Fruit fly (Drosophila melanogaster): ENCODE data around the gene CG31323.

The CG31323 gene

dm6 chr3R:26191105-26191504 lies 20.5 kb downstream of the CG31323 start, which contains the start of gene CG34129:
Gene CG34129 (minus strand): TSS chr3R:26191205.
- TF ChIP-seq CG13624 (GFP tag; optimal IDR thresholded peaks at IDR 0.05): no peak
- no peak for TF ChIP-seq CG4854 (GFP tag; optimal IDR thresholded peaks at IDR 0.05)
- TF ChIP-seq CG11723 (GFP tag; optimal IDR thresholded peaks at IDR 0.05): no peak
- TF ChIP-seq CG4404 (GFP tag; IDR thresholded peaks at IDR 0.05): no peak
- TF ChIP-seq so (GFP tag; IDR thresholded peaks at IDR 0.05): no peak
- no peak for TF ChIP-seq D19A (tag; optimal IDR thresholded peaks at IDR 0.05)
- no peak for TF ChIP-seq psq (GFP tag; optimal IDR thresholded peaks at IDR 0.05)

dm6 chr3R:26192270-26192669 lies 21.6 kb downstream of the CG31323 start:
- peak in 1 of 2 experiments; percentile 26 for TF ChIP-seq Pdp1 (GFP tag; optimal IDR thresholded peaks at IDR 0.05)
- TF ChIP-seq Nf-YC (tag; optimal IDR thresholded peaks at IDR 0.05): no peak

- TF ChIP-seq D (optimal IDR thresholded peaks at IDR 0.05) (no peak), D (GFP tag; optimal IDR thresholded peaks at IDR 0.05) (no peak), Med (GFP tag) (peak; percentile 76), CG6683 (GFP tag; optimal IDR thresholded peaks at IDR 0.05) (no peak), crol (GFP tag; IDR thresholded peaks at IDR 0.05) (peak; percentile 42), Mes4 (GFP tag; optimal IDR thresholded peaks at IDR 0.05) (no peak), Max (GFP tag; optimal IDR thresholded peaks at IDR 0.05) (no peak), Drgx (GFP tag; IDR thresholded peaks at IDR 0.05) (no peak), sd (tag; optimal IDR thresholded peaks at IDR 0.05) (no peak), E2f1 (GFP tag; IDR thresholded peaks at IDR 0.05) (no peak), CG16779 (GFP tag; IDR thresholded peaks at IDR 0.05) (no peak), ato (GFP tag; IDR thresholded peaks at IDR 0.05; ENCODE audit: partially characterized antibody) (no peak), CG5180 (GFP tag; optimal IDR thresholded peaks at IDR 0.05) (peak; percentile 95), CG8290 (GFP tag; optimal IDR thresholded peaks at IDR 0.05) (no peak), CG8290 (tag; optimal IDR thresholded peaks at IDR 0.05) (peak in 1 of 2 experiments; percentile 39), sob (GFP tag; IDR thresholded peaks at IDR 0.05) (no peak), C15 (GFP tag; IDR thresholded peaks at IDR 0.05) (no peak), ham (GFP tag; IDR thresholded peaks at IDR 0.05) (no peak), CG32772 (GFP tag; IDR thresholded peaks at IDR 0.05) (no peak), GATAe (GFP tag; conservative IDR thresholded peaks at IDR 0.05) (no peak), Deaf1 (tag; optimal IDR thresholded peaks at IDR 0.05) (peak; percentile 95), CG9609 (GFP tag; optimal IDR thresholded peaks at IDR 0.05) (no peak), CG13894 (tag; optimal IDR thresholded peaks at IDR 0.05) (peak; percentile 84)
Observed at dm6 chr3R:26194933-26195452, 24.3 kb downstream of the CG31323 start.

dm6 chr3R:26212935-26213334 lies 42.3 kb downstream of the CG31323 start:
- TF ChIP-seq sisA (GFP tag; IDR thresholded peaks at IDR 0.05): no peak
- TF ChIP-seq CG42726 (GFP tag; IDR thresholded peaks at IDR 0.05; ENCODE audit: partially characterized antibody): no peak
- no peak for TF ChIP-seq Nf-YB (GFP tag; optimal IDR thresholded peaks at IDR 0.05)
- TF ChIP-seq CG15011 (GFP tag; optimal IDR thresholded peaks at IDR 0.05): no peak
- TF ChIP-seq D (optimal IDR thresholded peaks at IDR 0.05): no peak
- TF ChIP-seq D (GFP tag; optimal IDR thresholded peaks at IDR 0.05): no peak
- no peak for TF ChIP-seq CG15514 (GFP tag; optimal IDR thresholded peaks at IDR 0.05)
- TF ChIP-seq shn (GFP tag; optimal IDR thresholded peaks at IDR 0.05): no peak
- TF ChIP-seq sd (tag; optimal IDR thresholded peaks at IDR 0.05): peak; percentile 36
- no peak for TF ChIP-seq Antp (GFP tag; optimal IDR thresholded peaks at IDR 0.05)
- no peak for TF ChIP-seq CG12155 (GFP tag; optimal IDR thresholded peaks at IDR 0.05)
- no peak for TF ChIP-seq phol (tag; optimal IDR thresholded peaks at IDR 0.05)
- no peak for TF ChIP-seq CG10366 (GFP tag; IDR thresholded peaks at IDR 0.05)
- no peak for TF ChIP-seq pan (optimal IDR thresholded peaks at IDR 0.05)
- TF ChIP-seq pan (GFP tag; optimal IDR thresholded peaks at IDR 0.05 in 1 of 2, IDR thresholded peaks at IDR 0.05 in 1 of 2): no peak
- TF ChIP-seq Sox102F (GFP tag; optimal IDR thresholded peaks at IDR 0.05): no peak
- no peak for TF ChIP-seq insv (GFP tag; optimal IDR thresholded peaks at IDR 0.05)
- TF ChIP-seq Sry-β (GFP tag; optimal IDR thresholded peaks at IDR 0.05): no peak
- no peak for TF ChIP-seq pzg (GFP tag; optimal IDR thresholded peaks at IDR 0.05)
- peak; percentile 54 for TF ChIP-seq CG3995 (GFP tag; optimal IDR thresholded peaks at IDR 0.05)
